Worm (Caenorhabditis elegans): ENCODE measurements around the gene rbm-34.
A peak's percentile ranks its signal among the peaks of the same experiment; 100 is the strongest.

rbm-34 gene

DNA sequence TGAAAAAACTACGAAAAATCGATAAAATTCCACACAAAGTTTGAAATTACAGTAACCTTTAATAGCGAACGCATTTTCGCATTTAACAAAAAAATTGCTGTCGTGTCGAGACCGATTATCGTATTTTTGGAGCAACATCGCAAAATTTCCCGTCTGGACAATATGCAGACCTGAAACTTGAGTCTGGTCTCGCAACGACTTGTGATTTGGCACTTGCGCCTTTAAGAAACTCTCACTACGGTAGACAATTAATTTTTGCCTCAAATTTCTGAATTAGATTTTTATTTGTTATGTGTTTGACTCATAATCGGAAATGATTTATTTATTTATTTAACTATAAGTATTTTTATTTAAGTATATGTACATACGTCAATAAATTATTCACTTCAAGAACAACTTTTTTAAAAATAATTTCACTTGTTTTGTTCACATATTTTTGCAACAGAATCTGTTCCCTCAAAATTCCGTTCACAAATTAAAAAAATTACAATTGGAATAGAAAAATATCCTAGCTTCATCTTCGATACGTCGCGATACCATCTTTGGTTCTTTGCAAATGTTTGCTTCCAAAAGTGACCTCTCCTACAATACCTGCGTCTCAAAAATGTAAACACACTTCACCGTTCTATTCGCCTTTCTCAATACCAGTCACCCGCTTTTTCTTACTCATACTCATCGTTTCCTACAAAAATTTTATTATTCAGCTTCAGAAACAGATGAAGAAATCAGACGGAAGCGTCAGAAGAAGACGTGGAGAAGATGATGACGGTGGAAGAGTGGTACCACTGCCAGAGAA lies 37.5 kb upstream of the rbm-34 start, which contains the start of gene T12G3.4:
Gene T12G3.4 (plus strand): TSS at position 705 of the 796 bp plus-strand sequence.
- TF ChIP-seq mep-1 (tag; optimal IDR thresholded peaks at IDR 0.05) (no peak), lin-32 (GFP tag; optimal IDR thresholded peaks at IDR 0.05) (no peak), cnd-1 (tag; optimal IDR thresholded peaks at IDR 0.05) (no peak), pha-4 (tag; optimal IDR thresholded peaks at IDR 0.05) (peak; percentile 57), mls-2 (tag; optimal IDR thresholded peaks at IDR 0.05) (no peak), ham-2 (GFP tag; optimal IDR thresholded peaks at IDR 0.05) (no peak)

DNA sequence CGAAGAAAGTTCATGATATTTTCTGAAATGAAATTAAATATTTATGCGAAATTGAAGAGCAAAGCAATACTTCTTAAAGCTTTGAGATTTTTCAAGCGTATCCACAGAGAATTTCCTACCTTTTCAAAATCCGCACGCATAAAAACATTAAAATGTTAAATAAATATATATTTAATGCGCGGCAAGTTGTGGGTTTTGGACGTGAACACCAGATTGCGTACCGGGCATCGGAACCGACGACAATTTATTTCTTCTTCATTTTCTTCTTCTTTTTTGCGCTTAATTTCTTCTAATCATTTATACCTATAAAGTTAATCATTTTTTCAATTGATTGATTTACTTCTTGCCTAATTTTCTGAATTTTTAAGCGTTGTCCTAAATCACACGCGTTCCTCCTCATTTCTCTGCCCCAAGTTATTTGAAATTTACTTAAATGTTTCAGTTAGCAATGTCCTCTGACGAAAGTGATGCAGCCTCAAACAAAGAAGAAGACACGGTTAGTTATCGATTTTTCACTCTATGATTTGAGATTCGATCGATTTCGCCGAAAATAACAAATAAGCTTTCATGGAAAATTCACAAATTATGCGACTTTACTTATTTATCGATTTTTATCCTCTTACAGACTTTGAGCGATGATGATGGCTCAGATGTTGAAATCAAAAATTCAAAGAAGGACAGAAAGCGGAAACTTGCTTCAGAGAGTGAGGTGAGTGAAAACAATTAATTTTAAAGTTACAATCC lies 34.0 kb upstream of the rbm-34 start, which contains the start of the genes bre-5 and spt-5:
Gene bre-5 (minus strand): TSS at position 167 of the 744 bp plus-strand sequence.
Gene spt-5 (plus strand): TSS at position 443 of the 744 bp plus-strand sequence.
- TF ChIP-seq lin-13 (tag; optimal IDR thresholded peaks at IDR 0.05) (no peak), bed-3 (GFP tag; optimal IDR thresholded peaks at IDR 0.05) (no peak), lsy-2 (tag; optimal IDR thresholded peaks at IDR 0.05) (peak; percentile 44), lin-32 (GFP tag; optimal IDR thresholded peaks at IDR 0.05) (no peak), sem-2 (GFP tag; optimal IDR thresholded peaks at IDR 0.05) (no peak), M03D4.4 (tag; optimal IDR thresholded peaks at IDR 0.05) (peak; percentile 6), ceh-43 (GFP tag; optimal IDR thresholded peaks at IDR 0.05) (no peak), elt-3 (tag; optimal IDR thresholded peaks at IDR 0.05) (no peak), blmp-1 (tag; optimal IDR thresholded peaks at IDR 0.05) (no peak)

DNA sequence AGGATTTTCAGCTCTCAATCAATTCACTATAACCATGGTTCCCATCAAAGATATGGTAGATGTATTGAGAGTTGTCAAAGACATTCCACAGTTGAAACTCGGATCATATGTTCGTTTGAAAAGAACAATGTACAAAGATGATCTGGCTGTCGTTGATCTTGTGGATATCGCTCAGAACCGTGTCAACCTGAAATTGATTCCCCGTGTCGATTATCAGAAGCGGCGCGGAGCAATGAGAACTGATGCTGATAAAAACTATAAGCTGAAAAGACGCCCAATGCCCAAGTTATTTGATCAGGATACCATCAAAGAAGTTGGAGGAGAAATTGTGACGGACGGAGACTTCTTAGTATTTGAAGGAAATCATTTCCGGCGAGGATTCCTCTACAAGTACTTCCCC lies 32.8 kb upstream of the rbm-34 start:
- no peak for TF ChIP-seq ztf-11 (tag; optimal IDR thresholded peaks at IDR 0.05)
- TF ChIP-seq sptf-1 (tag; optimal IDR thresholded peaks at IDR 0.05): no peak
- no peak for TF ChIP-seq mab-5 (tag; optimal IDR thresholded peaks at IDR 0.05)
- TF ChIP-seq lin-32 (GFP tag; optimal IDR thresholded peaks at IDR 0.05): no peak
- no peak for TF ChIP-seq ham-2 (GFP tag; optimal IDR thresholded peaks at IDR 0.05)
- no peak for TF ChIP-seq nhr-2 (tag; optimal IDR thresholded peaks at IDR 0.05)
- no peak for TF ChIP-seq unc-62 (GFP tag; optimal IDR thresholded peaks at IDR 0.05)
- no peak for TF ChIP-seq ceh-43 (GFP tag; optimal IDR thresholded peaks at IDR 0.05)
- no peak for TF ChIP-seq ceh-83 (GFP tag; optimal IDR thresholded peaks at IDR 0.05)

DNA sequence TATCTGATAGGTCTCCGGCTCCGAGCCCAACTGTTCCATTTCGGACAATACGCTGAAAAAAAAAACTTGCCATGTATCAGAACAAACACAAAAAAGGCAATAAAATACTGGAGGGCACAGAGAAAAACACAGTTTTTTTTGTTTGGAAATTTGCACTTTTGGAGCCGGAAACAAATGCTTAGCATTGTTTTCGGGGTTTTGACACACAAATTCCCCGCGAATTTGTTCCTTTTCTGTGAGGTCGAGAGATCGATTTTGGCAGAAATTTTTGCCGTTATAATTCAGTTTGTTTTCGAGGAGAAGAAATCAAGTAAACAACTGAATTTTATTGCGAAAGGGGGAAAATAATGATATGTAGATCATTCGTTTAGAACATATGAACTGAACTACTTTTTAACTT lies 28.6 kb upstream of the rbm-34 start, which contains the start of gene K08E4.2:
Gene K08E4.2 (minus strand): TSS at position 54 of the 400 bp plus-strand sequence.
- TF ChIP-seq lin-13 (tag; optimal IDR thresholded peaks at IDR 0.05) (no peak), bed-3 (GFP tag; optimal IDR thresholded peaks at IDR 0.05) (no peak), nhr-28 (tag; optimal IDR thresholded peaks at IDR 0.05) (no peak), tbx-8 (GFP tag; optimal IDR thresholded peaks at IDR 0.05) (no peak), zip-8 (tag; optimal IDR thresholded peaks at IDR 0.05) (no peak), blmp-1 (tag; optimal IDR thresholded peaks at IDR 0.05) (no peak), lsy-2 (tag; optimal IDR thresholded peaks at IDR 0.05) (no peak), ztf-11 (tag; optimal IDR thresholded peaks at IDR 0.05) (no peak), ceh-43 (GFP tag; optimal IDR thresholded peaks at IDR 0.05) (no peak), nhr-76 (tag; optimal IDR thresholded peaks at IDR 0.05) (no peak), elt-1 (tag; optimal IDR thresholded peaks at IDR 0.05; ENCODE audit: borderline replicate concordance, insufficient read depth) (no peak)

DNA sequence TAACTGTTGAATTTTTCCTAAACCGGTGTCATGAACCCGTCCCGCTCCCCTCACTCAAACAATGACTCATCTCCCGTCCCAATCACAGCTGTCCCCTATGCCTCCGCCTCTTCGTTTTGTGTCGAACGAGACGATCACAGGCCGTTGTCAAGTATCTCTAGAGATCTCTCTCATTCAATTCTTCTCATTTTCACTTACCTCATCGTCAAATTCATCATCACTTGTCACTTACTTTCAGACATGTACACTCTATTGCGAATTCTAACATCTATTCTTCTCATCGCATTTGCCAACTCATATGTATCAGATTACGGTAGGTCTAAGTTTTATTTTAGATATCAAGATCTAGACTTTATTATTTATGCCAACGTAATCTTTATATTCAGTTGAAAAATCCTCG lies 27.7 kb upstream of the rbm-34 start, which contains the start of gene K08E4.3:
Gene K08E4.3 (plus strand): TSS at position 235 of the 400 bp plus-strand sequence.
- TF ChIP-seq blmp-1 (tag; optimal IDR thresholded peaks at IDR 0.05) (no peak), M03D4.4 (tag; optimal IDR thresholded peaks at IDR 0.05) (no peak), unc-39 (tag; optimal IDR thresholded peaks at IDR 0.05) (no peak), zip-8 (tag; optimal IDR thresholded peaks at IDR 0.05) (no peak), nhr-12 (tag; optimal IDR thresholded peaks at IDR 0.05) (no peak), snpc-4 (tag; optimal IDR thresholded peaks at IDR 0.05) (no peak), drap-1 (GFP tag; optimal IDR thresholded peaks at IDR 0.05) (no peak), unc-62 (GFP tag; optimal IDR thresholded peaks at IDR 0.05) (peak; percentile 77), ham-2 (GFP tag; optimal IDR thresholded peaks at IDR 0.05) (no peak), sem-2 (GFP tag; optimal IDR thresholded peaks at IDR 0.05) (no peak), lin-13 (tag; optimal IDR thresholded peaks at IDR 0.05) (no peak), hlh-1 (tag; optimal IDR thresholded peaks at IDR 0.05) (peak; percentile 30), sptf-1 (tag; optimal IDR thresholded peaks at IDR 0.05) (no peak), unc-120 (tag; optimal IDR thresholded peaks at IDR 0.05; ENCODE audit: poor library complexity, severe bottlenecking) (peak; percentile 18)

All from whole organism, mixed stage, embryonic.